Worm (Caenorhabditis elegans) whole organism, early embryonic: ENCODE results near the gene K09C4.7.

Source experiments
- F13C5.2 ChIP-seq: sonication (generic microtip); optimal IDR thresholded peaks from 2 replicates; lab custom pipeline; 2017; ENCODE audit warnings: mild to moderate bottlenecking, missing genetic modification characterization, inconsistent platforms, missing compliant biosample characterization
- ama-1 ChIP-seq: fragments of 150-350 bp; optimal IDR thresholded peaks from 2 replicates; lab custom pipeline; 2014
- hnd-1 ChIP-seq: sonication (generic microtip); optimal IDR thresholded peaks from 2 replicates; lab custom pipeline; 2016; ENCODE audit warnings: missing genetic modification characterization, missing compliant biosample characterization
- tra-4 ChIP-seq: sonication (generic microtip); optimal IDR thresholded peaks from 2 replicates; lab custom pipeline; 2017; ENCODE audit warnings: missing genetic modification characterization, missing compliant biosample characterization

ce11 chrX:3256784-3257493 lies 15.7 kb upstream of the K09C4.7 start, which contains the start of gene lbp-3:
- TF ChIP-seq tra-4 (no peak), ama-1 (lab: Kevin White, UChicago) (no peak), hnd-1 (tag; lab: Kevin White, UChicago) (no peak), F13C5.2 (no peak)
